ENCODE assay signal across 1 worm cellular context in the genomic region with DNA sequence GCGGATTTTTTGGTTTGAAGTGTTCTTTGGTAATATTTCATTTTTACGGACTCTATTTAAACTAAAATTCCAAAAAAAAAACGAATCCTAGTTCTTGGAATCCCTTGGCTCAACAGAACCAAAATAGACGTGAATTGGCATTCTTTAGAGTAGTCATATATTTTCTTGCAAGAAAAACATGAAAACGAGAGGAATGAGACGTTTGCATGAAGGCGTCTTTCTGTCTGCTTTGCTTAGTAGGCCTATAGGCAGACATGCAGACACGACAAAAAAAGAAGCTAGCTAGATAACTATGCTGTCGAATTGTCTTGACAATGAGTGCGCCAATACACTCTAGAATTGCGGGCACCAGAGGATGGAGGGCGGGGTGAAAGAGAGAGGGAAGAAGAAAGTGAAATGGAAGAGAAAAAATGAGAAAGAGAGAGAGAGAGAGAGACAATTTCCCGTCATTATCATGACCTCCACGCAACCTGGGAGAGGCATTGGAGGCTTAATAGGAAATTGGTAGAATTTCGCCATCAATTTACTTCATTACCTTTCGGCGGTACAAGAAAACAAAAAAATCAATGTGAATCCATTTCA.
TF ChIP-seq lines count a peak whose summit lies in the region.

No protein-coding gene starts in this region.

TF ChIP-seq in whole organism, L1 larva, 84 proteins besides CTCF, POLR2A, EP300 and RAD21 (continued from another document):
- TF ChIP-seq efl-1 (optimal IDR thresholded peaks at IDR 0.05; lab: Kevin White, UChicago), result no peak
- no peak for TF ChIP-seq efl-1 (GFP tag; optimal IDR thresholded peaks at IDR 0.05 in 1 of 2; lab: Kevin White, UChicago)
- no peak for TF ChIP-seq ceh-90 (tag; optimal IDR thresholded peaks at IDR 0.05; lab: Kevin White, UChicago)
- TF ChIP-seq elt-3 (tag; optimal IDR thresholded peaks at IDR 0.05; lab: Kevin White, UChicago), result no peak
- TF ChIP-seq sup-37 (GFP tag; optimal IDR thresholded peaks at IDR 0.05; lab: Kevin White, UChicago), result no peak
- TF ChIP-seq nhr-76 (tag; optimal IDR thresholded peaks at IDR 0.05; lab: Kevin White, UChicago), result no peak
- TF ChIP-seq aly-2 (tag; optimal IDR thresholded peaks at IDR 0.05; lab: Kevin White, UChicago), result no peak
- TF ChIP-seq unc-130 (tag; optimal IDR thresholded peaks at IDR 0.05; lab: Kevin White, UChicago), result no peak
- peak; percentile 37 for TF ChIP-seq nhr-71 (tag; optimal IDR thresholded peaks at IDR 0.05; lab: Kevin White, UChicago)
- TF ChIP-seq nhr-77 (tag; optimal IDR thresholded peaks at IDR 0.05; lab: Kevin White, UChicago), result no peak
- TF ChIP-seq ztf-4 (tag; optimal IDR thresholded peaks at IDR 0.05; lab: Kevin White, UChicago), result no peak
- TF ChIP-seq F16B12.6 (tag; optimal IDR thresholded peaks at IDR 0.05; lab: Kevin White, UChicago), result no peak
- TF ChIP-seq lsy-2 (tag; optimal IDR thresholded peaks at IDR 0.05; lab: Kevin White, UChicago), result peak in 1 of 2 experiments; percentile 2
- TF ChIP-seq irx-1 (tag; optimal IDR thresholded peaks at IDR 0.05; lab: Kevin White, UChicago), result no peak
- TF ChIP-seq nhr-11 (tag; optimal IDR thresholded peaks at IDR 0.05; lab: Kevin White, UChicago), result no peak
- no peak for TF ChIP-seq skn-1 (tag; optimal IDR thresholded peaks at IDR 0.05; lab: Kevin White, UChicago)
- TF ChIP-seq pag-3 (tag; optimal IDR thresholded peaks at IDR 0.05; lab: Kevin White, UChicago; ENCODE audit: borderline replicate concordance, insufficient read depth), result no peak
- no peak for TF ChIP-seq nhr-20 (tag; optimal IDR thresholded peaks at IDR 0.05; lab: Kevin White, UChicago)
- TF ChIP-seq lin-13 (GFP tag; optimal IDR thresholded peaks at IDR 0.05; lab: Kevin White, UChicago), result no peak
- TF ChIP-seq vab-15 (tag; optimal IDR thresholded peaks at IDR 0.05; lab: Kevin White, UChicago), result no peak
- no peak for TF ChIP-seq xbp-1 (tag; optimal IDR thresholded peaks at IDR 0.05; lab: Kevin White, UChicago)
